Worm (Caenorhabditis elegans) whole organism, mixed stage, embryonic: ENCODE results near the gene acl-9.

Source experiments
- M03D4.4 ChIP-seq: sonication (generic microtip); optimal IDR thresholded peaks from 2 replicates; lab custom pipeline; 2017; ENCODE audit warnings: mild to moderate bottlenecking, missing genetic modification characterization, missing compliant biosample characterization
- bed-3 ChIP-seq: fragments of 200-800 bp; sonication (Bioruptor generic); optimal IDR thresholded peaks from 3 replicates; lab custom pipeline; 2018; ENCODE audit warnings: mild to moderate bottlenecking, missing genetic modification characterization, moderate library complexity, missing compliant biosample characterization
- blmp-1 ChIP-seq: fragments of 150-350 bp; optimal IDR thresholded peaks from 2 replicates; lab custom pipeline; 2014; ENCODE audit warnings: missing biosample characterization, missing genetic modification characterization
- ceh-39 ChIP-seq: fragments of 150-350 bp; optimal IDR thresholded peaks from 2 replicates; lab custom pipeline; 2014; ENCODE audit warnings: missing biosample characterization, missing genetic modification characterization
- ceh-43 ChIP-seq: fragments of 200-800 bp; sonication (Bioruptor generic); optimal IDR thresholded peaks from 2 replicates; lab custom pipeline; 2018; ENCODE audit warnings: mild to moderate bottlenecking, missing genetic modification characterization, moderate library complexity, missing compliant biosample characterization
- ces-1 ChIP-seq: fragments of 150-350 bp; optimal IDR thresholded peaks from 2 replicates; lab custom pipeline; 2014; ENCODE audit warnings: missing biosample characterization, missing genetic modification reagents, missing genetic modification characterization
- cnd-1 ChIP-seq: fragments of 200-800 bp; sonication (Bioruptor generic); optimal IDR thresholded peaks from 2 replicates; lab custom pipeline; 2018; ENCODE audit warnings: mild to moderate bottlenecking, missing genetic modification characterization, missing compliant biosample characterization
- drap-1 ChIP-seq: fragments of 200-800 bp; sonication (Bioruptor generic); optimal IDR thresholded peaks from 3 replicates; lab custom pipeline; 2018; ENCODE audit warnings: mild to moderate bottlenecking, missing genetic modification characterization, missing compliant biosample characterization
- elt-3 ChIP-seq: fragments of 150-350 bp; optimal IDR thresholded peaks from 2 replicates; lab custom pipeline; 2014; ENCODE audit warnings: missing biosample characterization, missing genetic modification characterization
- ham-2 ChIP-seq: fragments of 200-800 bp; sonication (Bioruptor generic); optimal IDR thresholded peaks from 2 replicates; lab custom pipeline; 2018; ENCODE audit warnings: mild to moderate bottlenecking, missing genetic modification characterization, missing compliant biosample characterization
- hlh-1 ChIP-seq: fragments of 150-350 bp; optimal IDR thresholded peaks from 2 replicates; lab custom pipeline; 2014; ENCODE audit warnings: missing biosample characterization, missing genetic modification reagents, missing genetic modification characterization
- lin-13 ChIP-seq: fragments of 150-350 bp; optimal IDR thresholded peaks from 2 replicates; lab custom pipeline; 2014; ENCODE audit warnings: missing biosample characterization, missing genetic modification characterization
- lin-32 ChIP-seq: fragments of 200-800 bp; sonication (Bioruptor generic); optimal IDR thresholded peaks from 2 replicates; lab custom pipeline; 2018; ENCODE audit warnings: mild to moderate bottlenecking, missing genetic modification characterization, missing compliant biosample characterization
- lsy-2 ChIP-seq: fragments of 150-350 bp; optimal IDR thresholded peaks from 2 replicates; lab custom pipeline; 2014; ENCODE audit warnings: missing biosample characterization, missing genetic modification characterization
- mab-5 ChIP-seq: fragments of 150-350 bp; optimal IDR thresholded peaks from 2 replicates; lab custom pipeline; 2014; ENCODE audit warnings: missing biosample characterization, missing genetic modification characterization
- mep-1 ChIP-seq: fragments of 150-350 bp; optimal IDR thresholded peaks from 2 replicates; lab custom pipeline; 2017; ENCODE audit warnings: missing biosample characterization, missing genetic modification reagents, missing genetic modification characterization, inconsistent platforms
- mls-2 ChIP-seq: sonication (generic microtip); optimal IDR thresholded peaks from 2 replicates; lab custom pipeline; 2016; ENCODE audit warnings: mild to moderate bottlenecking, missing genetic modification characterization, moderate library complexity, missing compliant biosample characterization
- nhr-12 ChIP-seq: fragments of 150-350 bp; optimal IDR thresholded peaks from 2 replicates; lab custom pipeline; 2014; ENCODE audit warnings: missing biosample characterization, missing genetic modification characterization
- nhr-237 ChIP-seq: fragments of 150-350 bp; optimal IDR thresholded peaks from 2 replicates; lab custom pipeline; 2014; ENCODE audit warnings: missing biosample characterization, missing genetic modification characterization
- nhr-28 ChIP-seq: fragments of 150-350 bp; optimal IDR thresholded peaks from 2 replicates; lab custom pipeline; 2014; ENCODE audit warnings: missing biosample characterization, missing genetic modification characterization
- nhr-76 ChIP-seq: sonication (generic microtip); optimal IDR thresholded peaks from 2 replicates; lab custom pipeline; 2017; ENCODE audit warnings: missing biosample characterization, missing genetic modification characterization
- pha-4 ChIP-seq: fragments of 150-350 bp; optimal IDR thresholded peaks from 2 replicates; lab custom pipeline; 2018; ENCODE audit warnings: missing biosample characterization, missing genetic modification reagents, missing genetic modification characterization
- sem-2 ChIP-seq: fragments of 200-800 bp; sonication (Bioruptor generic); optimal IDR thresholded peaks from 2 replicates; lab custom pipeline; 2018; ENCODE audit warnings: mild to moderate bottlenecking, missing genetic modification characterization, missing compliant biosample characterization
- sptf-1 ChIP-seq: sonication (generic microtip); optimal IDR thresholded peaks from 2 replicates; lab custom pipeline; 2017; ENCODE audit warnings: mild to moderate bottlenecking, missing genetic modification characterization, moderate library complexity, missing compliant biosample characterization
- tbx-8 ChIP-seq: fragments of 200-800 bp; sonication (Bioruptor generic); optimal IDR thresholded peaks from 2 replicates; lab custom pipeline; 2018; ENCODE audit warnings: mild to moderate bottlenecking, missing genetic modification characterization, moderate library complexity, missing compliant biosample characterization
- unc-120 ChIP-seq: sonication (generic microtip); optimal IDR thresholded peaks from 2 replicates; lab custom pipeline; 2017; ENCODE audit warnings: missing genetic modification characterization, missing compliant biosample characterization; ENCODE audit not compliant: poor library complexity, severe bottlenecking
- unc-39 ChIP-seq: fragments of 150-350 bp; optimal IDR thresholded peaks from 2 replicates; lab custom pipeline; 2014; ENCODE audit warnings: missing biosample characterization, missing genetic modification characterization
- unc-62 ChIP-seq: fragments of 150-350 bp; optimal IDR thresholded peaks from 2 replicates; lab custom pipeline; 2014; ENCODE audit warnings: missing biosample characterization, missing genetic modification reagents, missing genetic modification characterization
- zip-8 ChIP-seq: fragments of 150-350 bp; optimal IDR thresholded peaks from 2 replicates; lab custom pipeline; 2014; ENCODE audit warnings: missing biosample characterization, missing genetic modification characterization

The acl-9 gene

DNA sequence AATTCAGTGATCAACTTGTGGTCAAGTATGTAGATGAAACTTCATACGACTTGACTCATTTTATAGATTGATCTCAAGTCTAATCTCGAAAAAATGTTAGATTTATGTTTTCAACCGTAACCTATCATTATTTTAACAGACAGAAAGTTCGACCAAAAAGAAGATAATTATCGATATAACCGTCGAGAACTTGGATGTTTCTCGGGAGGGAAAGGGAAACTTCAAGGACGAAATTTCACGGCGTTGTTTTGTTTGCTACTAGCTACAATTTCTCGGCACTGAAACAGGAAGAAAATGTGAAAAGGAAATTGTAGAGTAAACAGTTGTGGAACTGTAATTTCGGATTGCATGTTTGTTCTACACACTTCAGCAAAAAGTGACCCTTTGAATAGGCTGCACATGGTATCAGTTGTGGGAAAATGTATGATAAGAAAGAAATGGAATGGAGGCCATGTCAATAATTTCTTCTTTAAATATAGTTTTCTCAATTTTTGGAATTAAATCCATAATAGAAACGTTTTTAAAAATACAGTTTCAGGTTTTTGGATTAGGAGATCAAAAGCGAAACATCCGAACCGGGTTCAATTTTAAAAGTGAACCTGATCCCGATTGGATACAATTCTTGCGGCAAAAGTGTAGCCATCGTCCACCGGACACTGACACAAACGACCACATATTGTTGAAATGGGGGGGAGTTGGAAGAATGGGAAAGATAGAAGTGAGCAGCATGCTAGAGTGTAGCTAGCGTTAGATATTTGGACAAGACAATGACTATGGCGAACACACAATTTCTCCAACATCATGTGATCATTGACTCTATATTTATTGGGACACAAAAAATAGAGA, 22.3 kb upstream of the acl-9 start:
- no peak for TF ChIP-seq sem-2 (GFP tag; lab: Kevin White, UChicago)
- no peak for TF ChIP-seq nhr-237
- no peak for TF ChIP-seq drap-1 (GFP tag; lab: Kevin White, UChicago)
- TF ChIP-seq pha-4 (tag; lab: Kevin White, UChicago), result no peak
- no peak for TF ChIP-seq tbx-8 (GFP tag; lab: Kevin White, UChicago)
- no peak for TF ChIP-seq lin-13 (tag; lab: Kevin White, UChicago)
- no peak for TF ChIP-seq ham-2
- no peak for TF ChIP-seq lsy-2
- TF ChIP-seq sptf-1 (tag; lab: Kevin White, UChicago), result no peak
- no peak for TF ChIP-seq unc-39

DNA sequence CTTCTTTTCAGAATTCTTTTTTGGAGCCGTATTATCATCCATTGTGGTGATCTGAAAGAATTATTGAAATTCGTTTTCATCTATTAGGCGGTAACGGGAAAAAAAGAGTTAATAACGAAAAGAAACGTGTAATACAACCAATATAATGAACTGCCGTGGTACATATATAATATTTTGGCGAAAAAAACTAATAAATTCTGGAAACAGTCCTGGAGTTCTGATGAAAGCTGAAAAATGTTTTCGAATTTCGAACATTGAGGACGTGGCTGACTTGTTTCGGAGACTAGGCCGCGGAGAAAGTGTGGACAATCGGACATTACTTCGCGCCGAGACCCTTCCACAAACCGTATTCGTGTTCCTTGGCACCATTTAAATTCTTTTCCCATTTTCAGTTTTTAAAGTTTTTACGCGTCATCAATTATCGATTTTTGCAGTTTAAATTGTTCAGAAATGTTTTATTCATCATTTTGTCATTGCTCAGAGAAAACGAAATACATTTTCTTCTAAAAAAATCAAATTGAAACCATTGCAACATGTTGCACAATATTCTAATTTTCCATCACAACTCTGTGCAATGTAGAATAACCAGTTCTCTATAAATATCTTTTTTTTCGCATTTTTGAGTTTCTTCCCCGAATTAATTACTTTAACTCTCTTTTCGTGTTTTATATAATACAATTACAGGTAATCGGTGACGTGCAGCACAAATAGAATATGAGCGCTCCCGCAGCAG, 19.4 kb upstream of the acl-9 start, which contains the start of the genes gad-1 and erfa-1:
TSS of gene gad-1 (minus strand) at position 51 of the 733 bp plus-strand sequence.
TSS of gene erfa-1 (plus strand) at position 683 of the 733 bp plus-strand sequence.
- no peak for TF ChIP-seq nhr-237
- TF ChIP-seq hlh-1 (tag; lab: Kevin White, UChicago), result peak; percentile 2
- TF ChIP-seq unc-39, result no peak
- TF ChIP-seq ceh-39 (tag; lab: Kevin White, UChicago), result no peak
- peak; percentile 9 for TF ChIP-seq lin-13 (tag; lab: Kevin White, UChicago)
- TF ChIP-seq sptf-1 (tag; lab: Kevin White, UChicago), result no peak
- TF ChIP-seq pha-4 (tag; lab: Kevin White, UChicago), result peak; percentile 8
- no peak for TF ChIP-seq cnd-1 (tag; lab: Kevin White, UChicago)
- TF ChIP-seq lsy-2, result peak; percentile 84
- peak; percentile 51 for TF ChIP-seq mep-1 (tag; lab: Kevin White, UChicago)

DNA sequence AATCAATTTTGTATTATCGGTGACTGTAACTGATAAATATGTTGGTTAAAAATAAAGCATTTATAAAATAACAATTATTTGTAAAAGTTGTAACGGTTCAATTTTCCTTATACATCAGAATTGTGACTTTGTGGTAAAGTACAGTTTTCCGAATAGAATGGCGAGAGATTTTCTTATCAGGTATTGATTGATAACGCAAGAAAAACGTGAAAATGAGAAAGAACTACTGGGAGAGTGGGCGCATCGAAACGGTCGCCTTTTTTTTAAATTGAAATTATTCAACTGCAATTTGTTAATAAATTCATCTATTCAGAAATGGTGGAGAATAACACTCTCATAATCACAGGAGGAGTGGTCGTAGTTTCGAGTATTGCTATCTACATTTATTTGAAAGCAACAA, 16.7 kb upstream of the acl-9 start, which contains the start of gene hpo-19:
TSS of gene hpo-19 (plus strand) at position 314 of the 400 bp plus-strand sequence.
- TF ChIP-seq mab-5 (tag; lab: Kevin White, UChicago) (no peak), nhr-237 (no peak), ces-1 (no peak), bed-3 (no peak), pha-4 (tag; lab: Kevin White, UChicago) (no peak), sptf-1 (tag; lab: Kevin White, UChicago) (no peak), blmp-1 (tag; lab: Kevin White, UChicago) (no peak), mls-2 (tag; lab: Kevin White, UChicago) (no peak), zip-8 (no peak), lin-32 (GFP tag; lab: Kevin White, UChicago) (no peak), ceh-43 (no peak)

DNA sequence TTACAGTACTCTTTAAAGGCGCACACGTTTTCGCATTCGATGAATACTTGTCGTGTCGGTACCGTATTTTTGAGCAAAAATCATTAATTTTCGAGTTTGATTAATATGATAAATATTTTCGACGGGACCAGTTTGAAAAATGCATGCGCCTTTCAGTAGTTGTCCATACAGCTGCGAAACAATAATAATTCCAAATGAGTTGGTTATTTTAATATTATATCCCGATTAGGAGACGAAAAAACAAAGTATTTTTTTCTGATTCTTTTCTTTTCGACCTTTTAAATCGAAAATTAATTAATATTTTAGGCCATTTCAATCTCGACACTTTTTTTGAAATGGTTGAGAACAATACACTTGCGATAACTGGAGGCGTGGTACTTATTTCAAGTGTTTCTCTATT, 14.4 kb upstream of the acl-9 start, which contains the start of gene T05H4.4:
TSS of gene T05H4.4 (plus strand) at position 301 of the 400 bp plus-strand sequence.
- no peak for TF ChIP-seq lsy-2
- no peak for TF ChIP-seq zip-8
- no peak for TF ChIP-seq M03D4.4
- TF ChIP-seq unc-62 (GFP tag; lab: Kevin White, UChicago), result no peak
- no peak for TF ChIP-seq nhr-12 (tag; lab: Kevin White, UChicago)
- no peak for TF ChIP-seq mab-5 (tag; lab: Kevin White, UChicago)
- TF ChIP-seq ham-2, result no peak
- no peak for TF ChIP-seq drap-1 (GFP tag; lab: Kevin White, UChicago)
- TF ChIP-seq sem-2 (GFP tag; lab: Kevin White, UChicago), result no peak
- TF ChIP-seq ceh-43, result no peak
- TF ChIP-seq nhr-28 (tag; lab: Kevin White, UChicago), result no peak
- no peak for TF ChIP-seq unc-39
- TF ChIP-seq nhr-76 (tag; lab: Kevin White, UChicago), result no peak
- TF ChIP-seq ceh-39 (tag; lab: Kevin White, UChicago), result no peak
- TF ChIP-seq sptf-1 (tag; lab: Kevin White, UChicago), result no peak
- no peak for TF ChIP-seq pha-4 (tag; lab: Kevin White, UChicago)
- no peak for TF ChIP-seq tbx-8 (GFP tag; lab: Kevin White, UChicago)
- TF ChIP-seq elt-3 (tag; lab: Kevin White, UChicago), result no peak
- no peak for TF ChIP-seq unc-120 (tag; lab: Kevin White, UChicago)
